Worm (Caenorhabditis elegans) whole organism, early embryonic: ENCODE measurements around the gene F01D5.10.

Experiments used
- F13C5.2 ChIP-seq: sonication (generic microtip); optimal IDR thresholded peaks from 2 replicates; lab custom pipeline; 2017; ENCODE audit warnings: mild to moderate bottlenecking, missing genetic modification characterization, inconsistent platforms, missing compliant biosample characterization
- hnd-1 ChIP-seq: sonication (generic microtip); optimal IDR thresholded peaks from 2 replicates; lab custom pipeline; 2016; ENCODE audit warnings: missing genetic modification characterization, missing compliant biosample characterization
- tbx-11 ChIP-seq: fragments of 200-800 bp; sonication (Bioruptor generic); IDR thresholded peaks from 2 replicates; pipeline ENCODE4 v1.3.6; 2022; ENCODE audit warnings: missing genetic modification characterization, missing compliant biosample characterization
- tra-4 ChIP-seq: sonication (generic microtip); optimal IDR thresholded peaks from 2 replicates; lab custom pipeline; 2017; ENCODE audit warnings: missing genetic modification characterization, missing compliant biosample characterization

ce11 chrII:13981097-13981496 lies 40.0 kb downstream of the F01D5.10 start, which contains the start of gene Y39G8B.9:
- TF ChIP-seq hnd-1 (tag; lab: Kevin White, UChicago) = no peak
- TF ChIP-seq F13C5.2 (tag; lab: Kevin White, UChicago) = no peak
- no peak for TF ChIP-seq tra-4 (tag; lab: Kevin White, UChicago)
- TF ChIP-seq tbx-11 (GFP tag; lab: Robert Waterston, UW) = no peak
